Fruit fly (Drosophila melanogaster) whole organism: Measurements from ENCODE around the gene Tsen2.

Experiments
- CG8478 ChIP-seq: fragments of >200 bp; optimal IDR thresholded peaks from 2 replicates; lab custom pipeline; 2018; ENCODE audit warnings: inconsistent platforms
- pan ChIP-seq: fragments of >200 bp; optimal IDR thresholded peaks from 2 replicates; lab custom pipeline; 2017
- psq ChIP-seq: fragments of >200 bp; optimal IDR thresholded peaks from 2 replicates; lab custom pipeline; 2017

DNA sequence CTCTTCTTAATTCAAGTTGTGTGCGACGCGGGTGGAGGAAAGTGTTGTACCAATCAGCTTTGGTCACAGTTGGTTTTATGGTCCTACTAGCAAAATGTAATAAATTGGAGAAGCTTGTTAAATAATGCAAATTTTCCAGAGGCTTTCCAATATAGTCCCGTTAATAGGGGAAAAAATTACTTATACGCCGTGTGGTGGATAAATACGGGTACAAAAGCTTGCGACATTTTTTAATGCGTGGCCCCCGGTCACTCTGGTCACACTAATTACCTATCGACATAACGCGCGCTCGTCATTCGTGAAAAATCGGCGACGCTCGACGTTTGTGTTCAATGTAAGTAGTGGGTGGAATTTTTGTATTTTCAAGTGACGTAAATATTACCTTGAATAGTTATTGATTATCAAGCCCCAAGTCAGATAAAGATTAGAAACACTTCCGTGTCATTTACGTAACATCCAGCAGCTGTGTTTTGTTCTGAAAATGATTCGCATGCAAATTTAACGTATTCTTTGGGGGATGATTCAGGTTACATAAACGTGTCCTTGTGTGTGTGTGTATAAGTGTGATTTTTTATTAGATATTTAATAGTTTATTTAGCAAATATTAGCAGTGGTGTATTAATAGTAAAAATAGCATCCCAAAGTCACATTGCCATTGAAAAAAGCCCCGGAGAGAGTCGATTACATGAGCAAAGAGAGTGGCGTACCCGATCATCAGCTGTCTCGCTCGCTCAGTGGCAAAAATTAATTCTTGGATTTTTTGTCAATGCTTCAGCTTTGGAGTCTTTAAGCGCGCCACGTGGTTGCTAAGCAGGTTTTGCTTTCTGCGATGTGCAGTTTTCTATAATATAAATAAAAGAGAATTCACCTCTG lies 9.7 kb upstream of the Tsen2 start, which contains the start of gene Cyt-c-p:
- TF ChIP-seq pan (no peak), CG8478 (lab: Kevin White, UChicago) (no peak), psq (lab: Kevin White, UChicago) (no peak)
